Worm (Caenorhabditis elegans) whole organism, mixed stage, embryonic: Measurements from ENCODE around the gene hpo-19.
A peak's percentile ranks its signal among the peaks of the same experiment; 100 is the strongest.

ENCODE experiments used
- M03D4.4 ChIP-seq: sonication (generic microtip); optimal IDR thresholded peaks from 2 replicates; lab custom pipeline; 2017; ENCODE audit warnings: mild to moderate bottlenecking, missing genetic modification characterization, missing compliant biosample characterization
- bed-3 ChIP-seq: fragments of 200-800 bp; sonication (Bioruptor generic); optimal IDR thresholded peaks from 3 replicates; lab custom pipeline; 2018; ENCODE audit warnings: mild to moderate bottlenecking, missing genetic modification characterization, moderate library complexity, missing compliant biosample characterization
- blmp-1 ChIP-seq: fragments of 150-350 bp; optimal IDR thresholded peaks from 2 replicates; lab custom pipeline; 2014; ENCODE audit warnings: missing biosample characterization, missing genetic modification characterization
- ceh-39 ChIP-seq: fragments of 150-350 bp; optimal IDR thresholded peaks from 2 replicates; lab custom pipeline; 2014; ENCODE audit warnings: missing biosample characterization, missing genetic modification characterization
- ceh-43 ChIP-seq: fragments of 200-800 bp; sonication (Bioruptor generic); optimal IDR thresholded peaks from 2 replicates; lab custom pipeline; 2018; ENCODE audit warnings: mild to moderate bottlenecking, missing genetic modification characterization, moderate library complexity, missing compliant biosample characterization
- ceh-83 ChIP-seq: fragments of 200-800 bp; sonication (Bioruptor generic); optimal IDR thresholded peaks from 2 replicates; lab custom pipeline; 2018; ENCODE audit warnings: mild to moderate bottlenecking, missing genetic modification characterization, missing compliant biosample characterization
- ces-1 ChIP-seq: fragments of 150-350 bp; optimal IDR thresholded peaks from 2 replicates; lab custom pipeline; 2014; ENCODE audit warnings: missing biosample characterization, missing genetic modification reagents, missing genetic modification characterization
- cnd-1 ChIP-seq: fragments of 200-800 bp; sonication (Bioruptor generic); optimal IDR thresholded peaks from 2 replicates; lab custom pipeline; 2018; ENCODE audit warnings: mild to moderate bottlenecking, missing genetic modification characterization, missing compliant biosample characterization
- drap-1 ChIP-seq: fragments of 200-800 bp; sonication (Bioruptor generic); optimal IDR thresholded peaks from 3 replicates; lab custom pipeline; 2018; ENCODE audit warnings: mild to moderate bottlenecking, missing genetic modification characterization, missing compliant biosample characterization
- elt-1 ChIP-seq: sonication (generic microtip); optimal IDR thresholded peaks from 2 replicates; lab custom pipeline; 2017; ENCODE audit warnings: missing genetic modification characterization, mild to moderate bottlenecking, missing compliant biosample characterization, antibody characterized with exemption, moderate library complexity, borderline replicate concordance; ENCODE audit not compliant: insufficient read depth
- elt-3 ChIP-seq: fragments of 150-350 bp; optimal IDR thresholded peaks from 2 replicates; lab custom pipeline; 2014; ENCODE audit warnings: missing biosample characterization, missing genetic modification characterization
- lin-13 ChIP-seq: fragments of 150-350 bp; optimal IDR thresholded peaks from 2 replicates; lab custom pipeline; 2014; ENCODE audit warnings: missing biosample characterization, missing genetic modification characterization
- lin-32 ChIP-seq: fragments of 200-800 bp; sonication (Bioruptor generic); optimal IDR thresholded peaks from 2 replicates; lab custom pipeline; 2018; ENCODE audit warnings: mild to moderate bottlenecking, missing genetic modification characterization, missing compliant biosample characterization
- lsy-2 ChIP-seq: fragments of 150-350 bp; optimal IDR thresholded peaks from 2 replicates; lab custom pipeline; 2014; ENCODE audit warnings: missing biosample characterization, missing genetic modification characterization
- mab-5 ChIP-seq: fragments of 150-350 bp; optimal IDR thresholded peaks from 2 replicates; lab custom pipeline; 2014; ENCODE audit warnings: missing biosample characterization, missing genetic modification characterization
- mep-1 ChIP-seq: fragments of 150-350 bp; optimal IDR thresholded peaks from 2 replicates; lab custom pipeline; 2017; ENCODE audit warnings: missing biosample characterization, missing genetic modification reagents, missing genetic modification characterization, inconsistent platforms
- mls-2 ChIP-seq: sonication (generic microtip); optimal IDR thresholded peaks from 2 replicates; lab custom pipeline; 2016; ENCODE audit warnings: mild to moderate bottlenecking, missing genetic modification characterization, moderate library complexity, missing compliant biosample characterization
- nhr-12 ChIP-seq: fragments of 150-350 bp; optimal IDR thresholded peaks from 2 replicates; lab custom pipeline; 2014; ENCODE audit warnings: missing biosample characterization, missing genetic modification characterization
- nhr-2 ChIP-seq: fragments of 150-350 bp; optimal IDR thresholded peaks from 2 replicates; lab custom pipeline; 2014; ENCODE audit warnings: missing biosample characterization, missing genetic modification characterization
- nhr-237 ChIP-seq: fragments of 150-350 bp; optimal IDR thresholded peaks from 2 replicates; lab custom pipeline; 2014; ENCODE audit warnings: missing biosample characterization, missing genetic modification characterization
- pha-4 ChIP-seq: fragments of 150-350 bp; optimal IDR thresholded peaks from 2 replicates; lab custom pipeline; 2018; ENCODE audit warnings: missing biosample characterization, missing genetic modification reagents, missing genetic modification characterization
- sem-2 ChIP-seq: fragments of 200-800 bp; sonication (Bioruptor generic); optimal IDR thresholded peaks from 2 replicates; lab custom pipeline; 2018; ENCODE audit warnings: mild to moderate bottlenecking, missing genetic modification characterization, missing compliant biosample characterization
- snpc-4 ChIP-seq: fragments of 150-350 bp; optimal IDR thresholded peaks from 2 replicates; lab custom pipeline; 2014; ENCODE audit warnings: missing biosample characterization, missing genetic modification characterization
- sptf-1 ChIP-seq: sonication (generic microtip); optimal IDR thresholded peaks from 2 replicates; lab custom pipeline; 2017; ENCODE audit warnings: mild to moderate bottlenecking, missing genetic modification characterization, moderate library complexity, missing compliant biosample characterization
- zip-8 ChIP-seq: fragments of 150-350 bp; optimal IDR thresholded peaks from 2 replicates; lab custom pipeline; 2014; ENCODE audit warnings: missing biosample characterization, missing genetic modification characterization
- ztf-11 ChIP-seq: fragments of 150-350 bp; optimal IDR thresholded peaks from 2 replicates; lab custom pipeline; 2014; ENCODE audit warnings: missing biosample characterization, missing genetic modification characterization

The hpo-19 gene

ce11 chrV:6414469-6414868, 22.0 kb upstream of the hpo-19 start:
- TF ChIP-seq drap-1 (GFP tag; lab: Kevin White, UChicago) (no peak), blmp-1 (tag; lab: Kevin White, UChicago) (no peak), sem-2 (GFP tag; lab: Kevin White, UChicago) (no peak), mls-2 (tag; lab: Kevin White, UChicago) (no peak), nhr-2 (tag; lab: Kevin White, UChicago) (no peak), lin-32 (GFP tag; lab: Kevin White, UChicago) (no peak), lin-13 (no peak), elt-1 (tag; lab: Kevin White, UChicago) (no peak), cnd-1 (tag; lab: Kevin White, UChicago) (no peak), ztf-11 (no peak)
- TF ChIP-seq, all 35 proteins: peak for 0

- TF ChIP-seq nhr-237 (tag; lab: Kevin White, UChicago): no peak
- no peak for TF ChIP-seq cnd-1 (tag; lab: Kevin White, UChicago)
- no peak for TF ChIP-seq elt-3 (tag; lab: Kevin White, UChicago)
- no peak for TF ChIP-seq zip-8
- TF ChIP-seq ceh-83 (GFP tag; lab: Kevin White, UChicago): no peak
- TF ChIP-seq sem-2 (GFP tag; lab: Kevin White, UChicago): no peak
- no peak for TF ChIP-seq sptf-1 (tag; lab: Kevin White, UChicago)
- no peak for TF ChIP-seq mep-1 (tag; lab: Kevin White, UChicago)
These were observed 21.5 kb upstream of the hpo-19 start, which contains the start of gene cht-6 for ce11 chrV:6414985-6415384. Gene cht-6 (plus strand): TSS chrV:6414993.

ce11 chrV:6424055-6424454, 12.4 kb upstream of the hpo-19 start, which contains the start of gene urb-1:
Gene urb-1 (minus strand): TSS chrV:6424155.
- TF ChIP-seq lin-13 (no peak), mab-5 (tag; lab: Kevin White, UChicago) (no peak), pha-4 (tag; lab: Kevin White, UChicago) (no peak), nhr-237 (tag; lab: Kevin White, UChicago) (no peak), bed-3 (GFP tag; lab: Kevin White, UChicago) (no peak), ceh-43 (no peak), drap-1 (GFP tag; lab: Kevin White, UChicago) (no peak)

ce11 chrV:6425927-6426326, 10.5 kb upstream of the hpo-19 start, which contains the start of gene T05H4.11:
Gene T05H4.11 (minus strand): TSS chrV:6426261.
- peak; percentile 22 for TF ChIP-seq sptf-1 (tag; lab: Kevin White, UChicago)
- no peak for TF ChIP-seq ceh-39
- TF ChIP-seq mls-2 (tag; lab: Kevin White, UChicago): peak; percentile 19

ce11 chrV:6426843-6427242, 9.6 kb upstream of the hpo-19 start, which contains the start of gene atp-4:
Gene atp-4 (minus strand): TSS chrV:6427112.
- no peak for TF ChIP-seq M03D4.4 (tag; lab: Kevin White, UChicago)
- no peak for TF ChIP-seq sptf-1 (tag; lab: Kevin White, UChicago)
- no peak for TF ChIP-seq sem-2 (GFP tag; lab: Kevin White, UChicago)
- no peak for TF ChIP-seq snpc-4 (tag; lab: Kevin White, UChicago)
- no peak for TF ChIP-seq pha-4 (tag; lab: Kevin White, UChicago)
- TF ChIP-seq cnd-1 (tag; lab: Kevin White, UChicago): no peak
- TF ChIP-seq lin-32 (GFP tag; lab: Kevin White, UChicago): no peak
- no peak for TF ChIP-seq bed-3 (GFP tag; lab: Kevin White, UChicago)
- no peak for TF ChIP-seq drap-1 (GFP tag; lab: Kevin White, UChicago)
- no peak for TF ChIP-seq nhr-2 (tag; lab: Kevin White, UChicago)
- TF ChIP-seq blmp-1 (tag; lab: Kevin White, UChicago): no peak
- TF ChIP-seq zip-8: no peak
- TF ChIP-seq nhr-12 (tag; lab: Kevin White, UChicago): no peak

ce11 chrV:6427433-6427832, 9.0 kb upstream of the hpo-19 start:
- no peak for TF ChIP-seq ces-1 (GFP tag; lab: Kevin White, UChicago)
- no peak for TF ChIP-seq lin-13
- TF ChIP-seq mab-5 (tag; lab: Kevin White, UChicago): no peak
- TF ChIP-seq mep-1 (tag; lab: Kevin White, UChicago): peak; percentile 30
- TF ChIP-seq cnd-1 (tag; lab: Kevin White, UChicago): peak; percentile 18
- peak; percentile 75 for TF ChIP-seq lsy-2 (tag; lab: Kevin White, UChicago)
- no peak for TF ChIP-seq mls-2 (tag; lab: Kevin White, UChicago)
- no peak for TF ChIP-seq drap-1 (GFP tag; lab: Kevin White, UChicago)
